Worm (Caenorhabditis elegans): Measurements from ENCODE around the gene rsd-3.

rsd-3 gene

ce11 chrX:11758809-11759208 lies 39.5 kb upstream of the rsd-3 start, which contains the start of gene lact-7:
Gene lact-7 (plus strand): TSS chrX:11759109.
- peak; percentile 32; the same call in 1 of the 2 replicates for TF ChIP-seq set-16 (GFP tag; IDR thresholded peaks at IDR 0.05)
- no peak for TF ChIP-seq nhr-102 (tag; optimal IDR thresholded peaks at IDR 0.05)
- no peak for TF ChIP-seq nhr-42 (GFP tag; IDR thresholded peaks at IDR 0.05)

- TF ChIP-seq ZK337.2 (GFP tag; IDR thresholded peaks at IDR 0.05) (no peak), aha-1 (tag) (peak; percentile 55)
Observed at ce11 chrX:11765860-11766259, 32.4 kb upstream of the rsd-3 start.

ce11 chrX:11766432-11766831 lies 31.9 kb upstream of the rsd-3 start:
- TF ChIP-seq T26A8.4 (GFP tag; IDR thresholded peaks at IDR 0.05) (no peak), set-16 (GFP tag; IDR thresholded peaks at IDR 0.05) (peak; percentile 69; the same call in 1 of the 2 replicates), ztf-7 (tag; optimal IDR thresholded peaks at IDR 0.05) (no peak), unc-62 (GFP tag; optimal IDR thresholded peaks at IDR 0.05 in 1 of 2) (peak in 1 of 2 experiments; percentile 52), unc-62 (tag; optimal IDR thresholded peaks at IDR 0.05) (no peak), dve-1 (tag; optimal IDR thresholded peaks at IDR 0.05; ENCODE audit: insufficient read depth) (no peak), nhr-48 (tag; optimal IDR thresholded peaks at IDR 0.05) (no peak), ceh-44 (GFP tag; IDR thresholded peaks at IDR 0.05) (no peak)

- no peak for TF ChIP-seq ces-1 (GFP tag; optimal IDR thresholded peaks at IDR 0.05)
- TF ChIP-seq jun-1 (tag; optimal IDR thresholded peaks at IDR 0.05), result no peak
- no peak for TF ChIP-seq nhr-77 (tag; optimal IDR thresholded peaks at IDR 0.05)
- no peak for TF ChIP-seq dve-1 (tag; optimal IDR thresholded peaks at IDR 0.05; ENCODE audit: insufficient read depth)
- no peak for TF ChIP-seq zip-2 (tag; optimal IDR thresholded peaks at IDR 0.05)
- TF ChIP-seq ceh-82 (tag; optimal IDR thresholded peaks at IDR 0.05), result no peak
- TF ChIP-seq T20F7.1 (GFP tag; optimal IDR thresholded peaks at IDR 0.05), result no peak
- no peak for TF ChIP-seq zag-1 (tag; optimal IDR thresholded peaks at IDR 0.05)
- TF ChIP-seq gei-8 (GFP tag; optimal IDR thresholded peaks at IDR 0.05), result no peak
- TF ChIP-seq saeg-2 (GFP tag; IDR thresholded peaks at IDR 0.05), result no peak
Observed at ce11 chrX:11769278-11769677, 29.0 kb upstream of the rsd-3 start, which contains the start of gene ttx-3. Gene ttx-3 (minus strand): TSS chrX:11769378.

- TF ChIP-seq ZK337.2 (GFP tag; IDR thresholded peaks at IDR 0.05) (no peak), daf-8 (GFP tag; IDR thresholded peaks at IDR 0.05) (no peak), zfp-3 (GFP tag; conservative IDR thresholded peaks at IDR 0.05) (no peak), pqm-1 (tag; optimal IDR thresholded peaks at IDR 0.05) (no peak), lin-1 (GFP tag; IDR thresholded peaks at IDR 0.05) (no peak), mes-2 (tag; optimal IDR thresholded peaks at IDR 0.05; ENCODE audit: poor library complexity, severe bottlenecking) (no peak), snpc-4 (tag; optimal IDR thresholded peaks at IDR 0.05) (no peak), snpc-1.2 (GFP tag; IDR thresholded peaks at IDR 0.05) (no peak), unc-130 (GFP tag; optimal IDR thresholded peaks at IDR 0.05) (no peak), skn-1 (tag; optimal IDR thresholded peaks at IDR 0.05) (no peak), daf-19 (GFP tag; conservative IDR thresholded peaks at IDR 0.05) (no peak), ZK546.5 (tag; optimal IDR thresholded peaks at IDR 0.05) (no peak), Y105C5A.15 (GFP tag; IDR thresholded peaks at IDR 0.05) (no peak), nhr-10 (tag; optimal IDR thresholded peaks at IDR 0.05) (no peak)
Observed at ce11 chrX:11784230-11784629, 14.1 kb upstream of the rsd-3 start, which contains the start of gene Y102F5A.1. Gene Y102F5A.1 (minus strand): TSS chrX:11784330.

ce11 chrX:11790600-11790999 lies 7.7 kb upstream of the rsd-3 start:
- TF ChIP-seq mdl-1 (tag; optimal IDR thresholded peaks at IDR 0.05) (no peak), nhr-28 (tag; optimal IDR thresholded peaks at IDR 0.05) (peak; percentile 68), lim-7 (GFP tag; IDR thresholded peaks at IDR 0.05) (peak; percentile 53), aha-1 (tag) (peak; percentile 35), lsy-2 (tag; optimal IDR thresholded peaks at IDR 0.05) (peak in 1 of 2 experiments; percentile 17), duxl-1 (tag; optimal IDR thresholded peaks at IDR 0.05; ENCODE audit: poor library complexity) (no peak), mep-1 (tag; optimal IDR thresholded peaks at IDR 0.05) (peak; percentile 36), php-3 (GFP tag; IDR thresholded peaks at IDR 0.05) (0 out of 2 replicates have a peak, but pooled peaks have one; percentile 13), nhr-6 (tag; optimal IDR thresholded peaks at IDR 0.05) (peak; percentile 36), mxl-2 (GFP tag; conservative IDR thresholded peaks at IDR 0.05) (no peak), dmd-6 (GFP tag; IDR thresholded peaks at IDR 0.05) (peak; percentile 83), sdz-12 (GFP tag; optimal IDR thresholded peaks at IDR 0.05) (no peak), dve-1 (tag; optimal IDR thresholded peaks at IDR 0.05; ENCODE audit: insufficient read depth) (peak; percentile 61)
